Worm (Caenorhabditis elegans): Measurements from ENCODE around the gene F54F7.3.

F54F7.3 gene

ce11 chrX:11854432-11854831 is 4.5 kb upstream of the F54F7.3 start:
- TF ChIP-seq zag-1 (tag; optimal IDR thresholded peaks at IDR 0.05) (no peak), fos-1 (tag; optimal IDR thresholded peaks at IDR 0.05) (peak; percentile 21), sma-3 (GFP tag; optimal IDR thresholded peaks at IDR 0.05) (no peak), F13H6.1 (tag; optimal IDR thresholded peaks at IDR 0.05) (no peak), unc-62 (GFP tag; optimal IDR thresholded peaks at IDR 0.05) (no peak), ztf-1 (GFP tag; conservative IDR thresholded peaks at IDR 0.05) (no peak), nhr-237 (tag; optimal IDR thresholded peaks at IDR 0.05) (no peak)

- no peak for TF ChIP-seq blmp-1 (tag; optimal IDR thresholded peaks at IDR 0.05; ENCODE audit: insufficient read depth)
- TF ChIP-seq elt-1 (tag; optimal IDR thresholded peaks at IDR 0.05), result no peak
- no peak for TF ChIP-seq sma-3 (GFP tag; optimal IDR thresholded peaks at IDR 0.05)
- TF ChIP-seq sem-4 (tag; optimal IDR thresholded peaks at IDR 0.05), result no peak
- TF ChIP-seq nhr-129 (tag; optimal IDR thresholded peaks at IDR 0.05), result no peak
- no peak for TF ChIP-seq nhr-10 (tag; optimal IDR thresholded peaks at IDR 0.05)
- no peak for TF ChIP-seq nhr-77 (tag; optimal IDR thresholded peaks at IDR 0.05)
- TF ChIP-seq ceh-16 (tag; optimal IDR thresholded peaks at IDR 0.05), result no peak
- no peak for TF ChIP-seq egl-27 (tag; optimal IDR thresholded peaks at IDR 0.05)
- TF ChIP-seq mbf-1 (tag; optimal IDR thresholded peaks at IDR 0.05), result no peak
- no peak for TF ChIP-seq lin-11 (tag; optimal IDR thresholded peaks at IDR 0.05)
- no peak for TF ChIP-seq ceh-82 (tag; optimal IDR thresholded peaks at IDR 0.05)
- no peak for TF ChIP-seq nhr-12 (tag; optimal IDR thresholded peaks at IDR 0.05)
- no peak for TF ChIP-seq mdl-1 (tag; optimal IDR thresholded peaks at IDR 0.05)
- TF ChIP-seq nhr-21 (tag; optimal IDR thresholded peaks at IDR 0.05), result no peak
- TF ChIP-seq lsy-2 (tag; optimal IDR thresholded peaks at IDR 0.05), result no peak
- no peak for TF ChIP-seq alr-1 (tag; optimal IDR thresholded peaks at IDR 0.05)
- TF ChIP-seq sma-9 (GFP tag; optimal IDR thresholded peaks at IDR 0.05), result no peak
- TF ChIP-seq sma-9 (tag; optimal IDR thresholded peaks at IDR 0.05), result no peak
- no peak for TF ChIP-seq mab-5 (tag; optimal IDR thresholded peaks at IDR 0.05)
Observed at ce11 chrX:11852494-11852893, 2.5 kb upstream of the F54F7.3 start, which contains the start of gene xtr-1. Gene xtr-1 (plus strand): TSS chrX:11852794.

ce11 chrX:11850572-11850971 is 590 bp upstream of the F54F7.3 start, which contains the start of gene F54F7.14:
Gene F54F7.14 (plus strand): TSS chrX:11850872.
- TF ChIP-seq sma-9 (GFP tag; optimal IDR thresholded peaks at IDR 0.05) (no peak), sma-9 (tag; optimal IDR thresholded peaks at IDR 0.05) (no peak), nhr-10 (tag; optimal IDR thresholded peaks at IDR 0.05) (no peak), dmd-4 (tag; optimal IDR thresholded peaks at IDR 0.05) (no peak), ZK546.5 (tag; optimal IDR thresholded peaks at IDR 0.05) (no peak), peb-1 (tag; optimal IDR thresholded peaks at IDR 0.05) (no peak), nhr-129 (tag; optimal IDR thresholded peaks at IDR 0.05) (no peak), crh-2 (tag; optimal IDR thresholded peaks at IDR 0.05) (no peak), nhr-25 (tag; optimal IDR thresholded peaks at IDR 0.05) (no peak), sem-4 (tag; optimal IDR thresholded peaks at IDR 0.05) (no peak), blmp-1 (tag; optimal IDR thresholded peaks at IDR 0.05; ENCODE audit: insufficient read depth) (no peak), mab-5 (tag; optimal IDR thresholded peaks at IDR 0.05) (no peak), unc-39 (tag; optimal IDR thresholded peaks at IDR 0.05) (no peak), elt-1 (tag; optimal IDR thresholded peaks at IDR 0.05) (no peak), ama-1 (optimal IDR thresholded peaks at IDR 0.05) (no peak), nhr-77 (tag; optimal IDR thresholded peaks at IDR 0.05) (no peak), Y55F3AM.14 (GFP tag; optimal IDR thresholded peaks at IDR 0.05) (no peak), unc-62 (GFP tag; optimal IDR thresholded peaks at IDR 0.05) (no peak), lin-39 (tag; optimal IDR thresholded peaks at IDR 0.05) (no peak), ztf-1 (GFP tag; conservative IDR thresholded peaks at IDR 0.05) (no peak)

ce11 chrX:11848618-11849017 is 1.4 kb downstream of the F54F7.3 start, which contains the start of gene F54F7.9:
Gene F54F7.9 (minus strand): TSS chrX:11848718.
- no peak for TF ChIP-seq lin-13 (GFP tag; optimal IDR thresholded peaks at IDR 0.05)
- no peak for TF ChIP-seq snpc-4 (tag; optimal IDR thresholded peaks at IDR 0.05)
- TF ChIP-seq ztf-11 (tag; optimal IDR thresholded peaks at IDR 0.05), result no peak
- TF ChIP-seq peb-1 (tag; optimal IDR thresholded peaks at IDR 0.05), result no peak
- no peak for TF ChIP-seq ZK546.5 (tag; optimal IDR thresholded peaks at IDR 0.05)
- no peak for TF ChIP-seq lin-39 (tag; optimal IDR thresholded peaks at IDR 0.05)
- TF ChIP-seq lsy-2 (tag; optimal IDR thresholded peaks at IDR 0.05), result no peak
- no peak for TF ChIP-seq R02D3.7 (tag; optimal IDR thresholded peaks at IDR 0.05)
- no peak for TF ChIP-seq F13H6.1 (tag; optimal IDR thresholded peaks at IDR 0.05)
- TF ChIP-seq sem-4 (tag; optimal IDR thresholded peaks at IDR 0.05), result no peak
- TF ChIP-seq nhr-25 (tag; optimal IDR thresholded peaks at IDR 0.05), result no peak
- TF ChIP-seq mbf-1 (tag; optimal IDR thresholded peaks at IDR 0.05), result no peak
- no peak for TF ChIP-seq nhr-6 (tag; optimal IDR thresholded peaks at IDR 0.05)
- no peak for TF ChIP-seq alr-1 (tag; optimal IDR thresholded peaks at IDR 0.05)
- no peak for TF ChIP-seq nhr-21 (tag; optimal IDR thresholded peaks at IDR 0.05)
- no peak for TF ChIP-seq crh-2 (tag; optimal IDR thresholded peaks at IDR 0.05)
- no peak for TF ChIP-seq skn-1 (tag; optimal IDR thresholded peaks at IDR 0.05)
- TF ChIP-seq unc-39 (tag; optimal IDR thresholded peaks at IDR 0.05), result no peak
- TF ChIP-seq nhr-11 (tag; optimal IDR thresholded peaks at IDR 0.05), result no peak
- no peak for TF ChIP-seq aly-2 (tag; optimal IDR thresholded peaks at IDR 0.05)

All from whole organism, L2 larva.